Worm (Caenorhabditis elegans) whole organism, L2 larva: ENCODE measurements around the gene K07E3.2.

Source experiments
- C34F6.9 ChIP-seq: fragments of 150-350 bp; optimal IDR thresholded peaks from 2 replicates; lab custom pipeline; 2014; ENCODE audit warnings: missing biosample characterization, missing genetic modification characterization
- F13H6.1 ChIP-seq: sonication (generic microtip); optimal IDR thresholded peaks from 2 replicates; lab custom pipeline; 2016; ENCODE audit warnings: missing genetic modification characterization, missing compliant biosample characterization
- R02D3.7 ChIP-seq: fragments of 150-350 bp; optimal IDR thresholded peaks from 2 replicates; lab custom pipeline; 2014; ENCODE audit warnings: missing biosample characterization, missing genetic modification characterization
- Y55F3AM.14 ChIP-seq: fragments of 200-800 bp; sonication (Bioruptor generic); optimal IDR thresholded peaks from 2 replicates; lab custom pipeline; 2018; ENCODE audit warnings: mild to moderate bottlenecking, missing genetic modification characterization, missing compliant biosample characterization
- ZK546.5 ChIP-seq: sonication (generic microtip); optimal IDR thresholded peaks from 2 replicates; lab custom pipeline; 2017; ENCODE audit warnings: missing biosample characterization, missing genetic modification characterization
- alr-1 ChIP-seq: fragments of 150-350 bp; optimal IDR thresholded peaks from 2 replicates; lab custom pipeline; 2014; ENCODE audit warnings: missing biosample characterization, missing genetic modification characterization
- aly-2 ChIP-seq: fragments of 150-350 bp; optimal IDR thresholded peaks from 2 replicates; lab custom pipeline; 2014; ENCODE audit warnings: missing biosample characterization, missing genetic modification characterization
- ama-1 ChIP-seq: fragments of 150-350 bp; optimal IDR thresholded peaks from 2 replicates; lab custom pipeline; 2018; ENCODE audit warnings: inconsistent platforms
- blmp-1 ChIP-seq: sonication (generic microtip); optimal IDR thresholded peaks from 2 replicates; lab custom pipeline; 2017; ENCODE audit warnings: missing genetic modification characterization, mild to moderate bottlenecking, missing compliant biosample characterization, antibody characterized with exemption, moderate library complexity; ENCODE audit not compliant: insufficient read depth
- ceh-16 ChIP-seq: fragments of 150-350 bp; optimal IDR thresholded peaks from 2 replicates; lab custom pipeline; 2014; ENCODE audit warnings: missing biosample characterization, missing genetic modification characterization
- ceh-82 ChIP-seq: fragments of 150-350 bp; optimal IDR thresholded peaks from 2 replicates; lab custom pipeline; 2014; ENCODE audit warnings: missing biosample characterization, missing genetic modification characterization
- crh-2 ChIP-seq: sonication (generic microtip); optimal IDR thresholded peaks from 2 replicates; lab custom pipeline; 2017; ENCODE audit warnings: missing biosample characterization, missing genetic modification characterization
- dmd-4 ChIP-seq: sonication (generic microtip); optimal IDR thresholded peaks from 2 replicates; lab custom pipeline; 2017; ENCODE audit warnings: missing biosample characterization, missing genetic modification characterization
- egl-27 ChIP-seq: sonication (generic microtip); optimal IDR thresholded peaks from 3 replicates; lab custom pipeline; 2017; ENCODE audit warnings: missing biosample characterization, missing genetic modification reagents, missing genetic modification characterization
- elt-1 ChIP-seq: fragments of 150-350 bp; optimal IDR thresholded peaks from 2 replicates; lab custom pipeline; 2014; ENCODE audit warnings: missing biosample characterization, missing genetic modification characterization
- elt-3 ChIP-seq: sonication (generic microtip); optimal IDR thresholded peaks from 2 replicates; lab custom pipeline; 2017; ENCODE audit warnings: missing biosample characterization, missing genetic modification characterization
- fos-1 ChIP-seq: fragments of 150-350 bp; optimal IDR thresholded peaks from 2 replicates; lab custom pipeline; 2014; ENCODE audit warnings: missing biosample characterization, missing genetic modification characterization
- gmeb-1 ChIP-seq: fragments of 150-350 bp; optimal IDR thresholded peaks from 2 replicates; lab custom pipeline; 2014; ENCODE audit warnings: missing biosample characterization, missing genetic modification characterization
- lin-11 ChIP-seq: fragments of 150-350 bp; sonication (generic microtip); optimal IDR thresholded peaks from 2 replicates; lab custom pipeline; 2014; ENCODE audit warnings: missing biosample characterization, missing genetic modification characterization, inconsistent platforms, mixed read lengths
- lin-13 ChIP-seq: fragments of 150-350 bp; optimal IDR thresholded peaks from 2 replicates; lab custom pipeline; 2014; ENCODE audit warnings: missing biosample characterization, missing genetic modification reagents, missing genetic modification characterization
- lin-39 ChIP-seq: fragments of 150-350 bp; optimal IDR thresholded peaks from 2 replicates; lab custom pipeline; 2014; ENCODE audit warnings: missing biosample characterization, missing genetic modification reagents, missing genetic modification characterization
- lsy-2 ChIP-seq, 2 experiments: fragments of 150-350 bp in 1 of 2; sonication (generic microtip) in 1 of 2; optimal IDR thresholded peaks; 2 replicates each; lab custom pipeline; 2014 to 2017; ENCODE audit warnings: missing biosample characterization in 2 of 2, missing genetic modification characterization in 2 of 2
- mab-5 ChIP-seq: fragments of 150-350 bp; optimal IDR thresholded peaks from 2 replicates; lab custom pipeline; 2014; ENCODE audit warnings: missing biosample characterization, missing genetic modification characterization
- mbf-1 ChIP-seq: sonication (generic microtip); optimal IDR thresholded peaks from 2 replicates; lab custom pipeline; 2017; ENCODE audit warnings: missing biosample characterization, missing genetic modification characterization
- mdl-1 ChIP-seq, 2 experiments: fragments of 150-350 bp in 1 of 2; sonication (generic microtip) in 1 of 2; optimal IDR thresholded peaks; 2 replicates each; lab custom pipeline; 2017; ENCODE audit warnings: missing biosample characterization in 2 of 2, missing genetic modification characterization in 2 of 2
- nhr-10 ChIP-seq: sonication (generic microtip); optimal IDR thresholded peaks from 2 replicates; lab custom pipeline; 2017; ENCODE audit warnings: missing biosample characterization, missing genetic modification characterization
- nhr-11 ChIP-seq: fragments of 150-350 bp; optimal IDR thresholded peaks from 2 replicates; lab custom pipeline; 2014; ENCODE audit warnings: missing biosample characterization, missing genetic modification characterization
- nhr-12 ChIP-seq: fragments of 150-350 bp; optimal IDR thresholded peaks from 2 replicates; lab custom pipeline; 2014; ENCODE audit warnings: missing biosample characterization, missing genetic modification characterization
- nhr-21 ChIP-seq: fragments of 150-350 bp; optimal IDR thresholded peaks from 2 replicates; lab custom pipeline; 2014; ENCODE audit warnings: missing biosample characterization, missing genetic modification characterization
- nhr-23 ChIP-seq: fragments of 150-350 bp; optimal IDR thresholded peaks from 2 replicates; lab custom pipeline; 2014; ENCODE audit warnings: missing biosample characterization, missing genetic modification reagents, missing genetic modification characterization
- nhr-237 ChIP-seq: fragments of 150-350 bp; optimal IDR thresholded peaks from 2 replicates; lab custom pipeline; 2014; ENCODE audit warnings: missing biosample characterization, missing genetic modification characterization
- nhr-25 ChIP-seq: fragments of 150-350 bp; sonication (generic microtip); optimal IDR thresholded peaks from 3 replicates; lab custom pipeline; 2014; ENCODE audit warnings: missing biosample characterization, missing genetic modification characterization
- nhr-6 ChIP-seq: fragments of 150-350 bp; optimal IDR thresholded peaks from 2 replicates; lab custom pipeline; 2014; ENCODE audit warnings: missing biosample characterization, missing genetic modification characterization
- nhr-77 ChIP-seq: fragments of 150-350 bp; optimal IDR thresholded peaks from 2 replicates; lab custom pipeline; 2014; ENCODE audit warnings: missing biosample characterization, missing genetic modification characterization
- peb-1 ChIP-seq: fragments of 150-350 bp; optimal IDR thresholded peaks from 2 replicates; lab custom pipeline; 2014; ENCODE audit warnings: missing biosample characterization, missing genetic modification characterization
- sem-4 ChIP-seq: fragments of 150-350 bp; optimal IDR thresholded peaks from 2 replicates; lab custom pipeline; 2014; ENCODE audit warnings: missing biosample characterization, missing genetic modification reagents, missing genetic modification characterization
- skn-1 ChIP-seq: sonication (generic microtip); optimal IDR thresholded peaks from 2 replicates; lab custom pipeline; 2017; ENCODE audit warnings: missing biosample characterization, missing genetic modification characterization
- sma-3 ChIP-seq: sonication (generic microtip); optimal IDR thresholded peaks from 2 replicates; lab custom pipeline; 2016; ENCODE audit warnings: missing genetic modification reagents, missing genetic modification characterization, missing compliant biosample characterization
- sma-9 ChIP-seq, 2 experiments: fragments of 150-350 bp in 1 of 2; sonication (generic microtip) in 1 of 2; optimal IDR thresholded peaks; 2 replicates each; lab custom pipeline; 2014 to 2016; ENCODE audit warnings: missing genetic modification characterization in 2 of 2, mild to moderate bottlenecking in 1 of 2, missing biosample characterization in 1 of 2, missing compliant biosample characterization in 1 of 2, missing genetic modification reagents in 1 of 2, moderate library complexity in 1 of 2
- snpc-4 ChIP-seq: fragments of 150-350 bp; optimal IDR thresholded peaks from 2 replicates; lab custom pipeline; 2014; ENCODE audit warnings: missing biosample characterization, missing genetic modification characterization
- unc-39 ChIP-seq: fragments of 150-350 bp; optimal IDR thresholded peaks from 2 replicates; lab custom pipeline; 2014; ENCODE audit warnings: missing biosample characterization, missing genetic modification characterization
- unc-55 ChIP-seq: fragments of 150-350 bp; sonication (generic microtip); optimal IDR thresholded peaks from 3 replicates; lab custom pipeline; 2014; ENCODE audit warnings: missing biosample characterization, missing genetic modification reagents, missing genetic modification characterization
- unc-62 ChIP-seq: fragments of 150-350 bp; optimal IDR thresholded peaks from 2 replicates; lab custom pipeline; 2014; ENCODE audit warnings: missing biosample characterization, missing genetic modification reagents, missing genetic modification characterization
- zag-1 ChIP-seq: fragments of 150-350 bp; optimal IDR thresholded peaks from 2 replicates; lab custom pipeline; 2014; ENCODE audit warnings: missing biosample characterization, missing genetic modification characterization
- ztf-1 ChIP-seq: fragments of 200-800 bp; sonication (Bioruptor generic); conservative IDR thresholded peaks from 2 replicates; pipeline ENCODE4 v1.3.6; 2022; ENCODE audit warnings: missing genetic modification characterization, missing compliant biosample characterization
- ztf-11 ChIP-seq: sonication (generic microtip); optimal IDR thresholded peaks from 2 replicates; lab custom pipeline; 2017; ENCODE audit warnings: missing biosample characterization, missing genetic modification characterization
- ztf-4 ChIP-seq: fragments of 150-350 bp; optimal IDR thresholded peaks from 2 replicates; lab custom pipeline; 2014; ENCODE audit warnings: missing biosample characterization, missing genetic modification characterization

Gene K07E3.2

DNA sequence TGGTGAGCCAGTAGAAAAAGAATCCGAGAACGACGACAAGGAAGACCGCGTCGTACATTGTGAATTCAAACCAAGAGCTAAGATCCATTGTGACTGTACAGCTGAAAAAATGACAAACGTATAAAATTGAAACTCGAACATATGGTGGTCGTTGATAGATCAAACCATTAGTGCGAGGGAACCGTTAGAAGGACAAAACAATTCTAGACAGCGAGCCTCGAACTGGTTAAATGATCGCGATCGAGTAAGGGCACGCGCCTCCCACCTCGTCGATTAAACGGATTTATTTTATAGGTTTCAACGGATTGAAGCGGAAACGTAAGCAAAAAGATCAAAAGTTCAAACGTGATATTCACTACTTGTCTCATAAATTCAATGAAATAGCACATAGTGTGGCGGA lies 15.6 kb upstream of the K07E3.2 start, which contains the start of gene vem-1:
Gene vem-1, minus strand, starts transcription at position 101 of the 400 bp plus-strand sequence.
- TF ChIP-seq ceh-16 (tag; lab: Kevin White, UChicago): no peak
- no peak for TF ChIP-seq lsy-2 (tag; optimal IDR thresholded peaks at IDR 0.05; lab: Kevin White, UChicago)
- no peak for TF ChIP-seq ZK546.5 (tag; lab: Kevin White, UChicago)
- no peak for TF ChIP-seq alr-1 (tag; lab: Kevin White, UChicago)
- no peak for TF ChIP-seq zag-1 (tag; lab: Kevin White, UChicago)
- no peak for TF ChIP-seq ztf-1 (GFP tag; lab: Robert Waterston, UW)
- TF ChIP-seq C34F6.9: no peak
- TF ChIP-seq nhr-6 (tag; lab: Kevin White, UChicago): no peak
- TF ChIP-seq unc-62: no peak
- TF ChIP-seq mdl-1 (tag; optimal IDR thresholded peaks at IDR 0.05; lab: Kevin White, UChicago): no peak
- TF ChIP-seq unc-55 (GFP tag; lab: Kevin White, UChicago): no peak
- TF ChIP-seq crh-2: no peak
- no peak for TF ChIP-seq fos-1 (tag; lab: Kevin White, UChicago)
- TF ChIP-seq skn-1 (tag; lab: Kevin White, UChicago): no peak
- TF ChIP-seq elt-3 (tag; lab: Kevin White, UChicago): no peak

DNA sequence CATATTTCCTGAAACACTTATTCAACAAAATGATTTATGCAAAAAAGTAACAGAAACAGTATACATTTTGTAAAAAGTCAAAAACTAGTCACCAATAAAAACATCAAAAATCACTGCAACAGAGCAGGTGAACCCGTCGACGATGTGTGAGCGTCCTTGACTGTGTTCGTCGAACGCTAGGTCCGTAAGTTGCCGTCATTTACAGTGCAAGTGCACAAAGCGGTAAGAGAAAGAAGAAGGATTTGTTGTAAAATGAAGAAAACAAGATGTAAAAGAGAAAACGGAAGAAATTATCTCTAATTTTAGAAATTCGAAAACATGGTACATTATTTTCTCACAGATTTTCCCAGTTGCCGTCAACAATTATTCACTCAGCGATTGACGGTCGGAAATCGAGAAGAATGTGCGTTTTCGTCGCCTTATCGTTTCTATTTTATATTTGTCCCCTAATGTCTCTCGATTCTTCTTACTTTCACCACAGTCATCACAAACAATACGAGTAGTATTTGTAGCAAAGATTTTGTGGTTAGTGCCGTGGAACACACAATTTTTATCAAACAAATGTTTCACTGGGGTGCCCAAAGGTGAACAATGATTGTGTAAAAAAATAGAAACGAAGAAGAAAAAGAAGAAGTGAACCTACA lies 14.7 kb upstream of the K07E3.2 start:
- TF ChIP-seq nhr-77 (tag; lab: Kevin White, UChicago): no peak
- no peak for TF ChIP-seq ztf-1 (GFP tag; lab: Robert Waterston, UW)
- no peak for TF ChIP-seq ZK546.5 (tag; lab: Kevin White, UChicago)
- no peak for TF ChIP-seq sem-4
- TF ChIP-seq nhr-11: no peak
- no peak for TF ChIP-seq ceh-16 (tag; lab: Kevin White, UChicago)
- no peak for TF ChIP-seq nhr-12
- TF ChIP-seq egl-27 (tag; lab: Kevin White, UChicago): no peak
- TF ChIP-seq elt-3 (tag; lab: Kevin White, UChicago): no peak
- no peak for TF ChIP-seq mbf-1 (tag; lab: Kevin White, UChicago)
- TF ChIP-seq nhr-23 (tag; lab: Kevin White, UChicago): no peak
- no peak for TF ChIP-seq ztf-4
- no peak for TF ChIP-seq gmeb-1 (tag; lab: Kevin White, UChicago)
- TF ChIP-seq sma-9 (GFP tag; optimal IDR thresholded peaks at IDR 0.05; lab: Kevin White, UChicago): peak; percentile 28
- TF ChIP-seq sma-9 (tag; optimal IDR thresholded peaks at IDR 0.05; lab: Kevin White, UChicago): no peak
- TF ChIP-seq unc-62: no peak
- TF ChIP-seq nhr-25 (tag; lab: Kevin White, UChicago): peak; percentile 51
- TF ChIP-seq crh-2: no peak
- peak; percentile 37 for TF ChIP-seq sma-3 (GFP tag; lab: Kevin White, UChicago)
- TF ChIP-seq peb-1: no peak
- TF ChIP-seq aly-2: no peak
- TF ChIP-seq ceh-82: no peak
- TF ChIP-seq lin-13 (GFP tag; lab: Kevin White, UChicago): no peak
- TF ChIP-seq unc-55 (GFP tag; lab: Kevin White, UChicago): no peak
- TF ChIP-seq nhr-21 (tag; lab: Kevin White, UChicago): no peak
- TF ChIP-seq R02D3.7: no peak
- TF ChIP-seq zag-1 (tag; lab: Kevin White, UChicago): no peak
- TF ChIP-seq elt-1: no peak
- TF ChIP-seq F13H6.1 (tag; lab: Kevin White, UChicago): no peak
- no peak for TF ChIP-seq lin-39 (tag; lab: Kevin White, UChicago)
- TF ChIP-seq skn-1 (tag; lab: Kevin White, UChicago): no peak
- no peak for TF ChIP-seq alr-1 (tag; lab: Kevin White, UChicago)
- TF ChIP-seq ama-1 (lab: Kevin White, UChicago): no peak
- TF ChIP-seq blmp-1 (tag; lab: Kevin White, UChicago): peak; percentile 37
- TF ChIP-seq mab-5: no peak
- TF ChIP-seq snpc-4 (tag; lab: Kevin White, UChicago): no peak
- peak; percentile 56 for TF ChIP-seq fos-1 (tag; lab: Kevin White, UChicago)
- no peak for TF ChIP-seq unc-39 (tag; lab: Kevin White, UChicago)
- no peak for TF ChIP-seq Y55F3AM.14 (GFP tag; lab: Kevin White, UChicago)
- TF ChIP-seq nhr-10 (tag; lab: Kevin White, UChicago): no peak
- no peak for TF ChIP-seq dmd-4 (tag; lab: Kevin White, UChicago)
- TF ChIP-seq lin-11 (tag; lab: Kevin White, UChicago): no peak
- no peak for TF ChIP-seq nhr-237 (tag; lab: Kevin White, UChicago)
- TF ChIP-seq ztf-11 (tag; lab: Kevin White, UChicago): no peak
